Worm (Caenorhabditis elegans) whole organism, late embryonic: ENCODE results near the gene W02B12.12.

ENCODE experiments used
- Y22D7AL.16 ChIP-seq: sonication (generic microtip); optimal IDR thresholded peaks from 2 replicates; lab custom pipeline; 2016; ENCODE audit warnings: missing genetic modification characterization, missing compliant biosample characterization
- ceh-31 ChIP-seq: sonication (generic microtip); optimal IDR thresholded peaks from 2 replicates; lab custom pipeline; 2016; ENCODE audit warnings: missing genetic modification characterization, missing compliant biosample characterization
- dmd-4 ChIP-seq: sonication (generic microtip); optimal IDR thresholded peaks from 2 replicates; lab custom pipeline; 2016; ENCODE audit warnings: borderline replicate concordance, missing genetic modification characterization, missing compliant biosample characterization
- dve-1 ChIP-seq: sonication (generic microtip); optimal IDR thresholded peaks from 2 replicates; lab custom pipeline; 2017; ENCODE audit warnings: antibody characterized with exemption, mild to moderate bottlenecking, missing genetic modification characterization, missing compliant biosample characterization
- elt-2 ChIP-seq: sonication (generic microtip); optimal IDR thresholded peaks from 2 replicates; lab custom pipeline; 2016; ENCODE audit warnings: missing genetic modification reagents, missing genetic modification characterization, missing compliant biosample characterization
- fax-1 ChIP-seq: sonication (generic microtip); optimal IDR thresholded peaks from 2 replicates; lab custom pipeline; 2016; ENCODE audit warnings: missing genotype, missing genetic modification characterization, missing compliant biosample characterization
- fkh-10 ChIP-seq: fragments of 150-350 bp; optimal IDR thresholded peaks from 2 replicates; lab custom pipeline; 2014; ENCODE audit warnings: missing biosample characterization, missing genetic modification reagents, missing genetic modification characterization
- hlh-8 ChIP-seq: sonication (generic microtip); optimal IDR thresholded peaks from 2 replicates; lab custom pipeline; 2016; ENCODE audit warnings: missing genotype, missing genetic modification characterization, missing compliant biosample characterization
- nfya-1 ChIP-seq: sonication (generic microtip); optimal IDR thresholded peaks from 2 replicates; lab custom pipeline; 2017; ENCODE audit warnings: missing genetic modification characterization, mild to moderate bottlenecking, missing compliant biosample characterization, antibody characterized with exemption, moderate library complexity
- pag-3 ChIP-seq: sonication (generic microtip); optimal IDR thresholded peaks from 2 replicates; lab custom pipeline; 2016; ENCODE audit warnings: missing compliant biosample characterization, missing genetic modification characterization, borderline replicate concordance
- pha-4 ChIP-seq: fragments of 150-350 bp; optimal IDR thresholded peaks from 2 replicates; lab custom pipeline; 2018; ENCODE audit warnings: missing biosample characterization, missing genetic modification reagents, missing genetic modification characterization
- pqm-1 ChIP-seq: sonication (generic microtip); optimal IDR thresholded peaks from 2 replicates; lab custom pipeline; 2016; ENCODE audit warnings: missing genetic modification characterization, missing compliant biosample characterization
- unc-55 ChIP-seq: sonication (generic microtip); optimal IDR thresholded peaks from 2 replicates; lab custom pipeline; 2017; ENCODE audit warnings: missing biosample characterization, missing genetic modification reagents, missing genetic modification characterization

- no peak for TF ChIP-seq unc-55 (GFP tag; lab: Kevin White, UChicago)
- no peak for TF ChIP-seq nfya-1 (tag; lab: Kevin White, UChicago)
- TF ChIP-seq fkh-10 (GFP tag; lab: Kevin White, UChicago), result no peak
- no peak for TF ChIP-seq pha-4
- TF ChIP-seq pag-3 (tag; lab: Kevin White, UChicago), result no peak
- TF ChIP-seq hlh-8 (tag; lab: Kevin White, UChicago), result no peak
- no peak for TF ChIP-seq Y22D7AL.16 (tag; lab: Kevin White, UChicago)
- TF ChIP-seq dmd-4, result no peak
- TF ChIP-seq fax-1 (tag; lab: Kevin White, UChicago), result no peak
- TF ChIP-seq elt-2 (tag; lab: Kevin White, UChicago), result no peak
- TF ChIP-seq ceh-31, result no peak
- no peak for TF ChIP-seq dve-1 (tag; lab: Kevin White, UChicago)
- TF ChIP-seq pqm-1 (tag; lab: Kevin White, UChicago), result no peak
Measured at ce11 chrII:11467541-11467940, 11.4 kb downstream of the W02B12.12 start, which contains the start of gene klp-17.
